Worm (Caenorhabditis elegans) whole organism, L1 larva: ENCODE measurements around the gene C05C10.8.

ENCODE experiments used
- C34B4.2 ChIP-seq: sonication (generic microtip); optimal IDR thresholded peaks from 2 replicates; lab custom pipeline; 2017; ENCODE audit warnings: mild to moderate bottlenecking, missing genetic modification characterization, missing compliant biosample characterization
- ces-1 ChIP-seq: fragments of 150-350 bp; optimal IDR thresholded peaks from 2 replicates; lab custom pipeline; 2014; ENCODE audit warnings: missing biosample characterization, missing genetic modification reagents, missing genetic modification characterization
- fkh-10 ChIP-seq: sonication (generic microtip); optimal IDR thresholded peaks from 2 replicates; lab custom pipeline; 2017; ENCODE audit warnings: missing biosample characterization, missing genetic modification reagents, missing genetic modification characterization
- fkh-8 ChIP-seq: sonication (generic microtip); optimal IDR thresholded peaks from 2 replicates; lab custom pipeline; 2016; ENCODE audit warnings: mild to moderate bottlenecking, missing genetic modification characterization, missing compliant biosample characterization
- jun-1 ChIP-seq: fragments of 150-350 bp; optimal IDR thresholded peaks from 2 replicates; lab custom pipeline; 2014; ENCODE audit warnings: missing biosample characterization, missing genetic modification reagents, missing genetic modification characterization
- nhr-12 ChIP-seq: sonication (generic microtip); optimal IDR thresholded peaks from 2 replicates; lab custom pipeline; 2017; ENCODE audit warnings: missing biosample characterization, missing genetic modification characterization
- nhr-71 ChIP-seq: sonication (generic microtip); optimal IDR thresholded peaks from 2 replicates; lab custom pipeline; 2016; ENCODE audit warnings: mild to moderate bottlenecking, missing genetic modification characterization, moderate library complexity, missing compliant biosample characterization
- nhr-77 ChIP-seq: fragments of 150-350 bp; optimal IDR thresholded peaks from 2 replicates; lab custom pipeline; 2014; ENCODE audit warnings: missing biosample characterization, missing genetic modification characterization
- rnt-1 ChIP-seq: sonication (generic microtip); optimal IDR thresholded peaks from 2 replicates; lab custom pipeline; 2016; ENCODE audit warnings: mild to moderate bottlenecking, missing genetic modification characterization, moderate library complexity, missing compliant biosample characterization
- skn-1 ChIP-seq: fragments of 150-350 bp; optimal IDR thresholded peaks from 2 replicates; lab custom pipeline; 2014; ENCODE audit warnings: missing biosample characterization, missing genetic modification characterization
- snpc-4 ChIP-seq: fragments of 150-350 bp; optimal IDR thresholded peaks from 2 replicates; lab custom pipeline; 2014; ENCODE audit warnings: missing biosample characterization, missing genetic modification characterization
- tbx-2 ChIP-seq: sonication (generic microtip); optimal IDR thresholded peaks from 2 replicates; lab custom pipeline; 2016; ENCODE audit warnings: missing genetic modification characterization, missing compliant biosample characterization
- unc-130 ChIP-seq: fragments of 150-350 bp; optimal IDR thresholded peaks from 2 replicates; lab custom pipeline; 2017; ENCODE audit warnings: missing biosample characterization, missing genetic modification characterization, inconsistent platforms
- unc-62 ChIP-seq: fragments of 150-350 bp; optimal IDR thresholded peaks from 2 replicates; lab custom pipeline; 2014; ENCODE audit warnings: missing biosample characterization, missing genetic modification reagents, missing genetic modification characterization

- TF ChIP-seq skn-1 (tag; lab: Kevin White, UChicago) (no peak), unc-130 (tag; lab: Kevin White, UChicago) (no peak), rnt-1 (tag; lab: Kevin White, UChicago) (no peak), tbx-2 (tag; lab: Kevin White, UChicago) (no peak), snpc-4 (tag; lab: Kevin White, UChicago) (no peak), nhr-71 (tag; lab: Kevin White, UChicago) (no peak), fkh-10 (GFP tag; lab: Kevin White, UChicago) (no peak), jun-1 (tag; lab: Kevin White, UChicago) (no peak), nhr-12 (no peak), nhr-77 (no peak), fkh-8 (no peak), unc-62 (no peak), C34B4.2 (tag; lab: Kevin White, UChicago) (no peak), ces-1 (GFP tag; lab: Kevin White, UChicago) (no peak)
Observed at ce11 chrII:9872961-9873360, 44.8 kb downstream of the C05C10.8 start, which contains the start of gene chil-8.
